Worm (Caenorhabditis elegans) whole organism, mixed stage, embryonic: Measurements from ENCODE around the gene F43C11.1.

Experiments
- elt-1 ChIP-seq: sonication (generic microtip); optimal IDR thresholded peaks from 2 replicates; lab custom pipeline; 2017; ENCODE audit warnings: missing genetic modification characterization, mild to moderate bottlenecking, missing compliant biosample characterization, antibody characterized with exemption, moderate library complexity, borderline replicate concordance; ENCODE audit not compliant: insufficient read depth
- elt-3 ChIP-seq: fragments of 150-350 bp; optimal IDR thresholded peaks from 2 replicates; lab custom pipeline; 2014; ENCODE audit warnings: missing biosample characterization, missing genetic modification characterization
- mep-1 ChIP-seq: fragments of 150-350 bp; optimal IDR thresholded peaks from 2 replicates; lab custom pipeline; 2017; ENCODE audit warnings: missing biosample characterization, missing genetic modification reagents, missing genetic modification characterization, inconsistent platforms
- nhr-12 ChIP-seq: fragments of 150-350 bp; optimal IDR thresholded peaks from 2 replicates; lab custom pipeline; 2014; ENCODE audit warnings: missing biosample characterization, missing genetic modification characterization
- nhr-2 ChIP-seq: fragments of 150-350 bp; optimal IDR thresholded peaks from 2 replicates; lab custom pipeline; 2014; ENCODE audit warnings: missing biosample characterization, missing genetic modification characterization
- nhr-237 ChIP-seq: fragments of 150-350 bp; optimal IDR thresholded peaks from 2 replicates; lab custom pipeline; 2014; ENCODE audit warnings: missing biosample characterization, missing genetic modification characterization
- pha-4 ChIP-seq: fragments of 150-350 bp; optimal IDR thresholded peaks from 2 replicates; lab custom pipeline; 2018; ENCODE audit warnings: missing biosample characterization, missing genetic modification reagents, missing genetic modification characterization
- snpc-4 ChIP-seq: fragments of 150-350 bp; optimal IDR thresholded peaks from 2 replicates; lab custom pipeline; 2014; ENCODE audit warnings: missing biosample characterization, missing genetic modification characterization
- unc-39 ChIP-seq: fragments of 150-350 bp; optimal IDR thresholded peaks from 2 replicates; lab custom pipeline; 2014; ENCODE audit warnings: missing biosample characterization, missing genetic modification characterization
- unc-62 ChIP-seq: fragments of 150-350 bp; optimal IDR thresholded peaks from 2 replicates; lab custom pipeline; 2014; ENCODE audit warnings: missing biosample characterization, missing genetic modification reagents, missing genetic modification characterization

DNA sequence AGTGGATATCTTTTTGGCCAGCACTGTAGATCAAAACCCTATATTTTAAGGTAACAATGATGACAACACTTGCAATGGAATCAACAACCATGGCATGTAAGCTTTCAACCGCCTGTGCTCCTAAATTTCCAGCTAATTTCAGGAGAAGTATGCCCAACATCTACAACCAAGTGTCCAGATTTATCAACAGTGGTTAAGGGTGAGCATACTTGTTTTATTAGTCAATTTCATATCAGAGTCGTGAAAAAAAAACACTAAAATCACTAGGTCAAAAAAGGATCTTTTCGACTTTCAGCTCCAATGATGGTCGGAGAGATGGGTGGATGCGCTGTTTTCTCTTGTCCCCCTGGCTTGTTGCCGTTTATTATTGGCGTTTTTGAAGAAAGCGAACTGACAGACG lies 47.1 kb downstream of the F43C11.1 start, which contains the start of gene F16G10.1:
- TF ChIP-seq elt-3 (tag; lab: Kevin White, UChicago) (no peak), snpc-4 (tag; lab: Kevin White, UChicago) (no peak), mep-1 (tag; lab: Kevin White, UChicago) (no peak), nhr-2 (tag; lab: Kevin White, UChicago) (no peak), nhr-237 (tag; lab: Kevin White, UChicago) (no peak), elt-1 (tag; lab: Kevin White, UChicago) (no peak), nhr-12 (tag; lab: Kevin White, UChicago) (no peak), pha-4 (no peak), unc-62 (GFP tag; lab: Kevin White, UChicago) (no peak), unc-39 (tag; lab: Kevin White, UChicago) (no peak)
